Worm (Caenorhabditis elegans) whole organism, dauer: Measurements from ENCODE around the gene acbp-4.

Experiments used
- unc-62 ChIP-seq: sonication (generic microtip); optimal IDR thresholded peaks from 2 replicates; lab custom pipeline; 2017; ENCODE audit warnings: missing biosample characterization, missing genetic modification reagents, missing genetic modification characterization

acbp-4 gene

DNA sequence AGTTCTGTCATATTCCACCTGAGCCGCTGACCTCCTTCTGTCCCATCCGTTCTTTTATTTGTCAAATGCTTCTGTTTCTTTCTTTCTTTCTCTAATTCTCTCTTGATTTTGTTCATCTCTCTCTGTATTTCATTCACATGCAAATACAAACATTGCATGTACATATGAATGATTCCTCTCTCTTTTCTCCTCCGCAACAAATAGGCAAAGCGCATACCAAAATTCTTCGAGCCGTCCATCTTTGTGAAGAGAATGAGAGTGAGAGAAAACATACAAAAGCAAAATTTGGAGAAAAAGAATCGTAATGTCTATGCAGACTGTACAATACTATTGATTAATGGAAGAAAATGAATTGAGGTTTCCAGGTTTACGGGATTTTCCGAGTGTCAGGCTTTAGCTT is 8.4 kb upstream of the acbp-4 start:
- no peak for TF ChIP-seq unc-62

DNA sequence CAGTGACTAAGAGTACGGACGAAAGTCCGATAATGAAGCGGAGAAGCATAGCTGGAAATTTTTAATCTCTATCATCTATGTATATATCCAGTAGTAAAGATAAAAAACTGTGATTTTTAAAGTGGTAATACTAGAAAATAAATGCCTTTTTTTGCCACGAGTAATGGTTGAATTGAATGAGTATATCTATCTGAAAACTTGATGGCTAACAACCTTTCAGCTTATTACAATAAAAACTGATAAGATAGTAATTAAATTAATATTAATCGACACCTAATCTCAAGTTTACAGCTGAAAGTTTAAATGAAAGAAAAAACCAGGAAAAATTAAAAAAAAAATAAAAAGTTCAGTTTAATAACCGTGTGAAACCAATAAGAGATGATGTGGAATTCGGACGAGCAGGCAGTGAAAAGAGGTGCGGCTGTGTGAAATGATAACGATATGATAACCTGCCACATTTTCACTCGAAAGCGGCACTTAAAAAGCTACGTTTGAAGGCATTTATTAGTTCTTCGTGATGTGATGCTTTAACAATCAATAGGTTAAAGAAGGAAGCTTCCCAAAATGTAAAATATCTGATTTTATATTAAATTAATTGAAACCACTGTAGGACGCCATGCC is 6.1 kb upstream of the acbp-4 start, which contains the start of gene nspg-6:
Gene nspg-6 (minus strand): TSS at position 51 of the 621 bp plus-strand sequence.
- TF ChIP-seq unc-62 = no peak

DNA sequence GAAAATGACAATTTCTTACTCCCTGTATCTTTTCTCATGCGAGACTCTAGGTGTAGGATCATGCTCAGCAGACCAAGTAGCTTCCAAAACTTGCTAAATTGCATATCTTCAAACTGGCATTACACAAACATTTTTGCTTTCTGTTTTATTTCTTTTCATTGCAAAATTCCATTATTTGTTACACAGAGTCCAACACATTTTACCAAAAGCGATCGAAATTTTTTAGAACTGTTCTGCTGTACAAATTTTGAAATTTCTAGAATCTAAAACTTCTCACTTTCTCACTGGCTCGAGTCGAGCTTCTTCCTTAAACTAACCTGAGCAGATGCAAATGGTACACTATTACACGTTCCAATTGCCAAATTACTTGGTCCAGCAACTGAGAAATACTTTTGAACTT is 5.6 kb upstream of the acbp-4 start:
- no peak for TF ChIP-seq unc-62

DNA sequence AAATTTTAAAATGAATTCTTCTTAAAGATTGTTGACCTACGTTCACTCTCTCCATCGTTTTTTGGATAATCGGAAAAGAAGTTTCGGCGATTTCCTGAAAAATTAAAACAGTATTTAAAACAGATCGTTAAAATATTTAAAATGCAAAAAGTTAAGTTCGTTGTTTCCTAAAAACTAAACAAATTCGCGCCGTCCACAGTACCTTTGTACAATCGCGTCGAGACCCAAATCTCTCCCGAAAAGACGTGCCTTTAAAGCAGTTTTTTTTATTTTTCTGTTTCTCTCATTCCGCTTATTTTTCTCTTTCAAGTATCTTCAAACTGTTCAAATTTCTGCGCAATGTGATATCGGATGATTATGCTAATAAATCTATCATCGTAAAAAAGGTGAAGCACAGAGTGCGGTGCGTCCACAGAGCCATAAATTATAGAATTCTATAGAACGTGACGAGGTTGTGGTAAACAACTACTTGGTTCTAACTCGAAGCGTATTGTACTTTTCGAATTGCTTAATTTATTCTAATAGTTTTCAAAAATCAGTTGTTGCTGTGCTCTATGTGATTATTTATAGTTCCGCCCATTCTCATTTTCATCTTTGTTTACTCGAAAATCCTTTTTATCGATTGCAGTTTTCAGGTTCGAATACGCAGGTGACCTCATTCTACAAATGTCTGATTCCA is 1.9 kb upstream of the acbp-4 start, which contains the start of the genes F56C9.6 and F56C9.3:
Gene F56C9.6 (minus strand): TSS at position 112 of the 679 bp plus-strand sequence.
Gene F56C9.3 (plus strand): TSS at position 629 of the 679 bp plus-strand sequence.
- no peak for TF ChIP-seq unc-62

DNA sequence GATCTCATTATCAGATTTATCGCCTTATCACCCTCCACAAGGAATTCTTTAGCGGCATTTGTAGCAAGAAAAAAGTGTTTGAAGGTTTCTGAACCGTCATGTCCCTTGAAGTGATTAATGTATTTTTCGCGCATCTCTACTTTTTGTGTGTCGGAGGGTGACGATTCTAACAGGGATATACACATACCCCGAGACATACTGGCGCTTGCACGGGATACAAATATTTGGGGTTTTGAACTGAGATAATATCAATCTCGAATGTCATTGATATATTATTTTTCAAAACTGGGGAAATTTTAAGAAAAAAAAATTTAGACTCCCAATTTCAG is 3.3 kb downstream of the acbp-4 start:
- no peak for TF ChIP-seq unc-62

DNA sequence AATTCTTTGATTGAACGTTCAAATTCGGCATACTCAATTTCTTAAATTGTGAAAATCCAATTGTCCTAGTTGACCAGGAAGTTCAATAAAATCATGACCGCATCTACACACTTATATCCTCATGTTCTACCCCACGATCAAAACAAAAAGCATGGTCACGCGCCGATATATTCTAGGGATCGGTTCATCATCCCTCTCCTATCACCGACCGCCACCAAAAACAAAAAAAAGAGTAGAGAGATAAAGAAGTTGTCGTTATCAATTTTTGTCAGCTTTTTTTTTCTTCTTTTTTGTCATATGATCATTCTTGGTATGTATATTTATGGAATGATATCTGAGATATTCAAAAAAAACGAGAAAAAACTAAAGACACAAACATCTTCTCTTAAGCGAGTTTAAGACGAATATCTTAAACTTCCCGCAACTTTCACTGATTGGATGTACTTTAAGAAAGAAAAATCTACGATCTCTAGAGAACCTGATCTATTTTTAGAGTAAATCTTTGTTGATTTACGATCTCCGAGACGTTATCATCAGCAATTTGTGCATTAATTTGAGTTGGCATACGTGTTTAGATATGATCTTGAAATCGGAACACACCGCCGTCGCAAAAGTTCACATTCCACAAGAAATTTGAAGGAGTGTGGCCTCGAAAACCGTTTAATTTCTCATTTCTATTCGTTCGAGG is 3.8 kb downstream of the acbp-4 start:
- TF ChIP-seq unc-62 = no peak

DNA sequence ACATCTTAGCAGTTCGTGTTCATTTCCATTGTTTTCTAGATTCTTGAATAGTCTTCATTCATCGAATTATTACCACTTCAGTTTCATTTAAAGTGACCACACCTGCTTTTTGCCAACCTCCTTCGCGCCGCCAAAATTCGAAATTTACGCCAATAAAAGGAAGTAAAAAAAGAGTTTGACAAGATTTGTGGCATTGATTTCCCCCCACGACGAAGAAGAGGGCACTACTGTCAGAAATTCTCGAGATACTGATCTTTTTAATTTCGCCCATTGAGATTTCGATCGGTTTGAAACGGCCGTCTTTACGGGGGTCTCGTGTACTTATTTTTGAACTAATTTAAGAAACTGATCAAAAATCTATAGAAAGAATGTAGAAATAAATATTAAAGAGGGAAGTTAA is 7.2 kb downstream of the acbp-4 start:
- TF ChIP-seq unc-62 = no peak

DNA sequence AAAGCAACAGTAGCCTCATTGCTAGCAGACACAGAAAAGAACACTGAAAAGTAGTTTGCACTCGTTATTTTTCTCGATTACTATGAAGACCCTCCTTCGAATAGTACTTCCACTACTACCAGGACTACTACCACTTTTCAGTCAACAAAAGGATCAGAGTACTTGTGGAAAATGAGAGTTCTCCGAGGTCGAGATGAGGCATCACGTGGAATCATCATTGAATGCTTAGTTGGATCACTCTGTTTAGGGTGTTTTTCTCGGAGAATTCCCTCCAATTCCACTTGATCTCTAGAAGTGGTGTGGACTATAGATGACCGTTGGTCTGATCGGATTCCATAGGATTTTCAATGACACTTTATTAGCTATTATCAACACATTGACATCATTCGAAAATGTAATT is 8.1 kb downstream of the acbp-4 start:
- no peak for TF ChIP-seq unc-62

DNA sequence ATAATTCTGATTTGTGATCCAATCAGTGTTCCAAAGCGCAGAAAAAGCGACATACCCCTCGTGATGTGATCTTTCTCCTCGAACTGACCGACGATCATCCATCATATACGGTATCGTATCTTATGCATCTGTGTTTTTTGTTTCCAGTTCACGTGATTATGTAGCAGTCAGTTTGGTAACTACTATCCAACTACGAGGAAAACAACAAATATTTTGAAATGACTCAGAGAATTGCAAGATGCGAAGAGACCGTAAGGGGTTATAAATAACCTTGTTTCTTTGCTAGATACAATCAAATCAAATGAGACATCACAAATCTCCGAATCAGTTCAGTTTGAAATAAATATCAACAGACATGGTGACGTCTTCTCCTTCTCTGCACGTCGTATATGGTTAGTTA is 8.7 kb downstream of the acbp-4 start:
- no peak for TF ChIP-seq unc-62

DNA sequence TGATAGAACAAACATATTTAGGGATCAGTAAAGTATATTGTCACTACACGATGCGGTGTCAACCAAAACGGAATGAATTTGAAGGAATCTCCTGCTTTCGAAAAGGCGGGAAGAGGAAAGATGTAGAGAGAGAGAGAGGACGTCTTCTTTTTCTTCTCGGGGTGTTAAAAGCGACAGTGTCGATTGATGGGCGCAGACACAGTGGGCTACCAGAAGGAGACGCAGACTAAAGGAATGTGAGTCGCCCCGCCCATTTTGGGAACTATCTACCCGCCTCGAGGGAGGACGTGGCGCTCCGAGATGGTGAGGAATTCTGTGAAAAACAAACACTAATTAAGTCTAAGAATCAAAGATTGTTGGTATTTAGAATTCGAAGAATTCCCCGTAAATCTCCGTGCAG is 9.4 kb downstream of the acbp-4 start, which contains the start of the genes B0361.14 and B0361.9:
Gene B0361.14 (minus strand): TSS at position 66 of the 400 bp plus-strand sequence.
Gene B0361.9 (minus strand): TSS at position 166 of the 400 bp plus-strand sequence.
- TF ChIP-seq unc-62 = no peak

DNA sequence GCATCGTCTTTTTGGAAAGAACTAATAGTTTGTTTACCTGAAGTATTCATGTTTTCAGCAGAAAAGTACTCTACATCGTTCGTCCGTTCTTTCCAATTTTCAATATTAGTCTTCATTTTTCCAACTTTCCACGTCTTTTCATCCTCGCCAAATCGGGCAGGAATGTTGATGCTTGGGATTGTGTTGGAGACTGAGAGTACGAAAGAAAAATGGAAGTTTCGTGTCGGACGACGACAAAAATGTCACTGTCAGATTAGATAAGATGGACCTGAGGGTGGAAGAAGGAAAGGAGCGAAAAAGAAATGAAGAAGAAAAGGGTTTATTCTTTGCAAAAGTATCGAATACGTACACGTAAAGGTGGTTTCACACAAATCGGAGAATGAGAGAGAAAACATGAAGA is 10.9 kb downstream of the acbp-4 start:
- TF ChIP-seq unc-62 = no peak

DNA sequence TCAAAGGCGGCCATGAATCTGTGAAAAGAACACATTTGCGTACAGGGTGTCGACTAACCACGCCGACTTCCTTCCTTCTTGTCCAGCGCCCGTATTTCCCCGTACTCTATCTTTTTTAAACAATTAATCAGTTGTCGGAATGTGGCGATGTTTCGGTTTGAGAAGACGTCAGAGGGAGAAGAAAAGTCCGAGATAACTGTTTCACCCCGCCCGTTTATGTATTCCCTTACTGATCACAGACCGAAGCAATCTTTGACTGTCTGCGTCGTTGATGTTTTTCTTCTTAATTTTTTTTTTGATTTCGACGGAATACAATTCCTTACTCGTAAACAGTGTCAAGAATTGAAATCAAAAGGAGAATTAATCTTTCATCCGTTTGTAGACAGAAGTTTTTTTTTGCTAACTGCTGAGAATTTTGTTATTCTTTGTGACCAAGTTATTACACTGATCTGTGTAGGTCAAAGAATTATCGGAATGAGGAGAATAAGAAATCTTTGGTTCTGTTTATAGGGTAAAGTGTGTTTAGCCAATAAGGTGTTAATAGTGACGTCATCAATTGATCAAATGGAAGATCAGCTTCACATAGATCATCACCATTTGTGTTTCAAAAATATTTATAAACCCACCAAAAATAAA is 11.7 kb downstream of the acbp-4 start:
- TF ChIP-seq unc-62 = no peak

DNA sequence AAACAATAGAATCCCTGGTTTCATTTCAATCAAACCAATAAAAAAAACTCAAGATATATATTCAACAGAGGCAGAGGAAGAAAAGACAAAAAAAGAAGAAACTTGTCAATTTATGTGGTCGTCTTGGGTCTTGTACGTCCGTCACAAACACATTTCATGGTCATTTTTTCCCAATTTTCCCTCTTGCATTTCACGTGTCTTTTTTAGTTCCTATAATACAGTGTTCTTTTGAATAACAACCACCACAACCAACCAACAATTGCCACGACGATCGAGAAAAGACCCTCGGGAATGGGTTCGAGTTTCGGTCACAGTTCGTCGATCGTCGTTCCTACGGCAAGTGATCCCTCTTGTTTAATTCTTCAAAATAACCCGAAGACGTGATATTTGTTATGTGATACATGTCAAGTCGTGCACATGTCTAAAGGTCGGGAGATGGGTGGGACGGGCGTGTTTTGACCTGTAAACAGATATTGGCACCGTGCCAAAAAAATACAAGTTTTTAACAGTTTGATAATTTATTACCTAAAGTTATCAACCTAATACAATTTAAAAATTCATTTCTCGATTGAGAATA is 12.7 kb downstream of the acbp-4 start:
- TF ChIP-seq unc-62 = no peak

DNA sequence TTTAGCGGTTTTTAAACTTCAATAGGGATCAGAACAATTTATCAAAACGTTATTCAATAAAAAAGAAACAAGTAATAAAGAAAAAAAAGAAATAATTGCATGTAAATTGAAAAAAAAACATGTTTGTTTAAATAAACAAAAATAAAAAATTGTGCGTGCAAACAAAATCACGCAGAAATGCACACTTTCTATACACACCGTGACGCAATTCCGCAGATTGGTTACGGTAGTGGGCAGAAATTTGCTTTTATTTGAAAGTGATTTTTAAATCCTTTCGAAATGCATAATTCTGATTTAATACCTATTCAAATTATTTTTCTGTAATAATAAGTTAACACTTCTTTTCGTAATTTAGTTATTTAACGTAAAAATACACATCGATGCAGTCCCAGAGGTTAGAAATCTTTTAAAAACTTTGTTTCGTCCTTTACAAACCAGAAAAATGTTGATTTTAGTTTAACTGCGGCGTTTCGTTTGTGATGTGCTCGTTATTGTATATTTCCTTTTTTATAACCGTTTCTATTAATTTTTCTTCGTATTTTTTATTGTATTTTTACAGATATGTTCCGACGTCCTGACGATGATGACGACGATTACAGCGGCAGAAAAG is 15.7 kb downstream of the acbp-4 start, which contains the start of gene cwf-19L2:
Gene cwf-19L2 (plus strand): TSS at position 560 of the 610 bp plus-strand sequence.
- TF ChIP-seq unc-62 = no peak

DNA sequence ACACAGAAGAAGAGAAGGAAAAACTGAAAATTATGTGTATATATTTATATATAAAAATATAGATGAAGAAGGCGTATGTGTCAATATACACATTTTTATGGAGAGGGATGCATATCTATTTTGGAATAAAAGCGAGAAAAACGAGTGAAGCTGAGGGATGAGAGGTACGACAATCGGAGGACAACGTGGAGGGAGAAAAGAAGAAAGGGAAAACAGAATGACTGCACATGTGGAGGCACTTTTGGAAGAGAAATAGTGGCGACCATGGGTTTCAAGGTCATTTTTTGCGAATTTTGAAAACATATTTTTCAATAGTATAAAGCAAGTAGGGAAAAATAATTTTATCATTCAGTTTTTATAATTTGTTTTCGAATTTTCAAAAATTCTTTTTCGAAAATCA is 16.3 kb downstream of the acbp-4 start:
- no peak for TF ChIP-seq unc-62

DNA sequence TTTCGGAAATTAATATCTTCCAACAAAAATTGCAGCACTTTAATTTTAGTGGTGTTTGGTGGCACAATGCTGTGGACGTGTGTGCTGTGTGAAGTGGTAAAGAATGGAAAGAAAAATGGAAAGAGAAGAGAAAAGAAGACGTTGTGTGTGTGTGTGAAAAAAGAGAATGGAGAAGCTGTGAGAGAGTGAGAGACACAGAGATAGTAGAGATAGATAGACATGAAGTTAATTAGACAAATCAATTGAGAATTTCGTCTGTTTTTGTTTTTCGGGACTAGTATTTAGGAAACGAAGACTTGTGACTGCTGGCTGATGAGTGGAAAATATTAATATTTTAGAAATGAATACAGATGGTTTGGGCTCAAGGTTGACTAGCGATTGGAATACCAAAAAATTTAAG is 17.7 kb downstream of the acbp-4 start:
- no peak for TF ChIP-seq unc-62
